Fruit fly (Drosophila melanogaster) whole organism, embryonic: ENCODE data around the gene CG12439.

ENCODE experiments used
- Asciz ChIP-seq: fragments of 200-800 bp; sonication (Bioruptor generic); optimal IDR thresholded peaks from 2 replicates; lab custom pipeline; 2017; ENCODE audit warnings: missing biosample characterization, mild to moderate bottlenecking, missing genetic modification characterization, missing genetic modification reagents
- BtbVII ChIP-seq: fragments of 200-800 bp; sonication (Bioruptor generic); optimal IDR thresholded peaks from 3 replicates; lab custom pipeline; 2017; ENCODE audit warnings: missing biosample characterization, mild to moderate bottlenecking, missing genetic modification characterization
- CG1024 ChIP-seq: fragments of 200-800 bp; sonication (Bioruptor generic); IDR thresholded peaks from 2 replicates; pipeline ENCODE4 v1.3.6; 2022; ENCODE audit warnings: missing biosample characterization, missing genetic modification characterization
- CG10979 ChIP-seq: fragments of 200-800 bp; sonication (Bioruptor generic); optimal IDR thresholded peaks from 2 replicates; lab custom pipeline; 2018; ENCODE audit warnings: missing biosample characterization, mild to moderate bottlenecking, missing genetic modification characterization, moderate library complexity
- CG1233 ChIP-seq: fragments of 200-800 bp; sonication (Bioruptor generic); optimal IDR thresholded peaks from 4 replicates; lab custom pipeline; 2018; ENCODE audit warnings: missing biosample characterization, mild to moderate bottlenecking, missing genetic modification characterization
- CG13123 ChIP-seq: fragments of 200-800 bp; sonication (Bioruptor generic); optimal IDR thresholded peaks from 2 replicates; lab custom pipeline; 2016; ENCODE audit warnings: missing biosample characterization, missing genetic modification characterization
- CG13894 ChIP-seq: fragments of 200-800 bp; sonication (Bioruptor generic); optimal IDR thresholded peaks from 3 replicates; lab custom pipeline; 2018; ENCODE audit warnings: missing biosample characterization, mild to moderate bottlenecking, missing genetic modification characterization, moderate library complexity
- CG14050 ChIP-seq: fragments of 200-800 bp; sonication (Bioruptor generic); IDR thresholded peaks from 3 replicates; pipeline ENCODE4 v1.3.6; 2022; ENCODE audit warnings: missing biosample characterization, missing genetic modification characterization
- CG15011 ChIP-seq: fragments of 200-800 bp; sonication (Bioruptor generic); optimal IDR thresholded peaks from 3 replicates; lab custom pipeline; 2018; ENCODE audit warnings: missing biosample characterization, mild to moderate bottlenecking, missing genetic modification characterization
- CG1647 ChIP-seq: fragments of 200-800 bp; sonication (Bioruptor generic); optimal IDR thresholded peaks from 3 replicates; lab custom pipeline; 2016; ENCODE audit warnings: missing biosample characterization, missing genetic modification characterization
- CG17186 ChIP-seq: fragments of 200-800 bp; sonication (Bioruptor generic); optimal IDR thresholded peaks from 3 replicates; lab custom pipeline; 2017; ENCODE audit warnings: missing biosample characterization, missing genetic modification reagents, missing genetic modification characterization
- CG3281 ChIP-seq: fragments of 200-800 bp; sonication (Bioruptor generic); optimal IDR thresholded peaks from 3 replicates; lab custom pipeline; 2017; ENCODE audit warnings: missing biosample characterization, mild to moderate bottlenecking, missing genetic modification characterization
- CG3726 ChIP-seq: fragments of 200-800 bp; sonication (Bioruptor generic); IDR thresholded peaks from 3 replicates; pipeline ENCODE4, ENCODE4 v1.3.6; 2022; ENCODE audit warnings: missing biosample characterization, missing genetic modification characterization
- CG4617 ChIP-seq: fragments of 200-800 bp; sonication (Bioruptor generic); optimal IDR thresholded peaks from 3 replicates; lab custom pipeline; 2016; ENCODE audit warnings: missing biosample characterization, missing genetic modification characterization, borderline replicate concordance
- CG4820 ChIP-seq: fragments of 200-800 bp; sonication (Bioruptor generic); optimal IDR thresholded peaks from 3 replicates; lab custom pipeline; 2016; ENCODE audit warnings: missing biosample characterization, missing genetic modification characterization
- CG5180 ChIP-seq: fragments of 200-800 bp; sonication (Bioruptor generic); optimal IDR thresholded peaks from 3 replicates; lab custom pipeline; 2017; ENCODE audit warnings: missing biosample characterization, missing genetic modification characterization, mild to moderate bottlenecking, moderate library complexity, missing genetic modification reagents
- CG5245 ChIP-seq: fragments of 200-800 bp; sonication (Bioruptor generic); optimal IDR thresholded peaks from 3 replicates; lab custom pipeline; 2016; ENCODE audit warnings: missing biosample characterization, missing genetic modification characterization
- CG6854 ChIP-seq: fragments of 200-800 bp; sonication (Bioruptor generic); optimal IDR thresholded peaks from 3 replicates; lab custom pipeline; 2017; ENCODE audit warnings: missing biosample characterization, mild to moderate bottlenecking, missing genetic modification characterization
- CG9215 ChIP-seq: fragments of 200-800 bp; sonication (Bioruptor generic); IDR thresholded peaks from 2 replicates; pipeline ENCODE4 v1.3.6; 2022; ENCODE audit warnings: missing biosample characterization, missing genetic modification characterization
- CG9727 ChIP-seq: fragments of 200-800 bp; sonication (Bioruptor generic); optimal IDR thresholded peaks from 3 replicates; lab custom pipeline; 2017; ENCODE audit warnings: missing biosample characterization, mild to moderate bottlenecking, missing genetic modification characterization
- CHES-1-like ChIP-seq: fragments of 200-800 bp; sonication (Bioruptor generic); optimal IDR thresholded peaks from 2 replicates; lab custom pipeline; 2016; ENCODE audit warnings: missing biosample characterization, missing genetic modification characterization
- CrebB ChIP-seq: fragments of 200-800 bp; sonication (Bioruptor generic); optimal IDR thresholded peaks from 3 replicates; lab custom pipeline; 2018; ENCODE audit warnings: missing biosample characterization, mild to moderate bottlenecking, missing genetic modification characterization
- D19B ChIP-seq: fragments of 200-800 bp; sonication (Bioruptor generic); optimal IDR thresholded peaks from 2 replicates; lab custom pipeline; 2017; ENCODE audit warnings: missing biosample characterization, mild to moderate bottlenecking, missing genetic modification characterization
- Dip3 ChIP-seq: fragments of 200-800 bp; sonication (Bioruptor generic); optimal IDR thresholded peaks from 3 replicates; lab custom pipeline; 2016; ENCODE audit warnings: missing biosample characterization, missing genetic modification characterization
- GATAe ChIP-seq: fragments of 200-800 bp; sonication (Bioruptor generic); conservative IDR thresholded peaks from 2 replicates; pipeline ENCODE4 v1.3.6; 2022; ENCODE audit warnings: missing biosample characterization, missing genetic modification characterization
- Hr39 ChIP-seq: fragments of >200 bp; optimal IDR thresholded peaks from 2 replicates; lab custom pipeline; 2017
- Mad ChIP-seq: fragments of 200-800 bp; sonication (Bioruptor generic); optimal IDR thresholded peaks from 2 replicates; lab custom pipeline; 2016; ENCODE audit warnings: missing biosample characterization, missing genetic modification characterization
- Max ChIP-seq: fragments of 200-800 bp; sonication (Bioruptor generic); optimal IDR thresholded peaks from 2 replicates; lab custom pipeline; 2016; ENCODE audit warnings: missing biosample characterization, mild to moderate bottlenecking, missing genetic modification characterization
- NK7.1 ChIP-seq: fragments of 200-800 bp; sonication (Bioruptor generic); optimal IDR thresholded peaks from 3 replicates; lab custom pipeline; 2016; ENCODE audit warnings: missing biosample characterization, missing genetic modification characterization
- Nf-YB ChIP-seq: fragments of 200-800 bp; sonication (Bioruptor generic); optimal IDR thresholded peaks from 3 replicates; lab custom pipeline; 2019; ENCODE audit warnings: missing biosample characterization, mild to moderate bottlenecking, missing genetic modification characterization, moderate library complexity
- Pdp1 ChIP-seq, 2 experiments: fragments of 200-800 bp; sonication (Bioruptor generic); optimal IDR thresholded peaks; 3 replicates each; lab custom pipeline; 2016; ENCODE audit warnings: missing biosample characterization in 2 of 2, missing genetic modification characterization in 2 of 2, mild to moderate bottlenecking in 1 of 2, moderate library complexity in 1 of 2
- aop ChIP-seq: fragments of 200-800 bp; sonication (Bioruptor generic); IDR thresholded peaks from 2 replicates; pipeline ENCODE4 v1.3.6; 2022; ENCODE audit warnings: missing biosample characterization, missing genetic modification characterization
- ash1 ChIP-seq: fragments of 200-800 bp; sonication (Bioruptor generic); optimal IDR thresholded peaks from 2 replicates; lab custom pipeline; 2018; ENCODE audit warnings: missing biosample characterization, mild to moderate bottlenecking, missing genetic modification characterization
- bab2 ChIP-seq: fragments of 200-800 bp; sonication (Bioruptor generic); optimal IDR thresholded peaks from 2 replicates; lab custom pipeline; 2016; ENCODE audit warnings: missing biosample characterization, missing genetic modification characterization
- bcd ChIP-seq: fragments of 200-800 bp; sonication (Bioruptor generic); optimal IDR thresholded peaks from 2 replicates; lab custom pipeline; 2017; ENCODE audit warnings: missing biosample characterization, mild to moderate bottlenecking, missing genetic modification characterization
- bowl ChIP-seq: fragments of 200-800 bp; sonication (Bioruptor generic); IDR thresholded peaks from 2 replicates; pipeline ENCODE4 v1.3.6; 2022; ENCODE audit warnings: missing biosample characterization, missing genetic modification characterization
- croc ChIP-seq: fragments of 200-800 bp; sonication (Bioruptor generic); conservative IDR thresholded peaks from 3 replicates; pipeline ENCODE4 v1.3.6; 2022; ENCODE audit warnings: missing biosample characterization, missing genetic modification characterization
- eve ChIP-seq, 2 experiments: fragments of >200 bp; optimal IDR thresholded peaks; 2 replicates each; lab custom pipeline; 2017; ENCODE audit warnings: missing biosample characterization in 2 of 2, missing genetic modification characterization in 2 of 2
- gcm ChIP-seq: fragments of 200-800 bp; sonication (Bioruptor generic); optimal IDR thresholded peaks from 2 replicates; lab custom pipeline; 2019; ENCODE audit warnings: missing biosample characterization, mild to moderate bottlenecking, missing genetic modification characterization, moderate library complexity
- jing ChIP-seq: fragments of 200-800 bp; sonication (Bioruptor generic); optimal IDR thresholded peaks from 2 replicates; lab custom pipeline; 2018; ENCODE audit warnings: missing biosample characterization, mild to moderate bottlenecking, missing genetic modification characterization
- lola ChIP-seq, 3 experiments: fragments of >200 bp in 2 of 3; fragments of 200-800 bp in 1 of 3; sonication (Bioruptor generic) in 1 of 3; optimal IDR thresholded peaks; 2 replicates each; lab custom pipeline; 2017 to 2019; ENCODE audit warnings: missing biosample characterization in 3 of 3, missing genetic modification characterization in 3 of 3, mild to moderate bottlenecking in 1 of 3, moderate library complexity in 1 of 3
- maf-S ChIP-seq: fragments of 200-800 bp; sonication (Bioruptor generic); optimal IDR thresholded peaks from 2 replicates; lab custom pipeline; 2016; ENCODE audit warnings: missing biosample characterization, missing genetic modification characterization
- salm ChIP-seq: fragments of 200-800 bp; sonication (Bioruptor generic); optimal IDR thresholded peaks from 2 replicates; lab custom pipeline; 2018; ENCODE audit warnings: missing biosample characterization, mild to moderate bottlenecking, missing genetic modification characterization
- sc ChIP-seq, 3 experiments: fragments of >200 bp in 2 of 3; fragments of 200-800 bp in 1 of 3; sonication (Bioruptor generic) in 1 of 3; optimal IDR thresholded peaks; 2 replicates in 2 of 3; 3 replicates in 1 of 3; lab custom pipeline; 2017; ENCODE audit warnings: mild to moderate bottlenecking in 1 of 3, missing biosample characterization in 1 of 3, missing genetic modification characterization in 1 of 3, missing genetic modification reagents in 1 of 3
- scrt ChIP-seq: fragments of 200-800 bp; sonication (Bioruptor generic); optimal IDR thresholded peaks from 2 replicates; lab custom pipeline; 2018; ENCODE audit warnings: missing biosample characterization, mild to moderate bottlenecking, missing genetic modification characterization, moderate library complexity
- sim ChIP-seq: fragments of 200-800 bp; sonication (Bioruptor generic); IDR thresholded peaks from 2 replicates; pipeline ENCODE4 v1.3.6; 2022; ENCODE audit warnings: missing biosample characterization, missing genetic modification characterization
- sqz ChIP-seq: fragments of 200-800 bp; sonication (Bioruptor generic); optimal IDR thresholded peaks from 3 replicates; lab custom pipeline; 2018; ENCODE audit warnings: missing biosample characterization, mild to moderate bottlenecking, missing genetic modification characterization
- tgo ChIP-seq: fragments of 200-800 bp; sonication (Bioruptor generic); IDR thresholded peaks from 3 replicates; pipeline ENCODE4 v1.3.6; 2022; ENCODE audit warnings: missing biosample characterization, missing genetic modification characterization
- tio ChIP-seq: fragments of 200-800 bp; sonication (Bioruptor generic); optimal IDR thresholded peaks from 2 replicates; lab custom pipeline; 2017; ENCODE audit warnings: missing biosample characterization, missing genetic modification characterization, inconsistent platforms

Gene CG12439

DNA sequence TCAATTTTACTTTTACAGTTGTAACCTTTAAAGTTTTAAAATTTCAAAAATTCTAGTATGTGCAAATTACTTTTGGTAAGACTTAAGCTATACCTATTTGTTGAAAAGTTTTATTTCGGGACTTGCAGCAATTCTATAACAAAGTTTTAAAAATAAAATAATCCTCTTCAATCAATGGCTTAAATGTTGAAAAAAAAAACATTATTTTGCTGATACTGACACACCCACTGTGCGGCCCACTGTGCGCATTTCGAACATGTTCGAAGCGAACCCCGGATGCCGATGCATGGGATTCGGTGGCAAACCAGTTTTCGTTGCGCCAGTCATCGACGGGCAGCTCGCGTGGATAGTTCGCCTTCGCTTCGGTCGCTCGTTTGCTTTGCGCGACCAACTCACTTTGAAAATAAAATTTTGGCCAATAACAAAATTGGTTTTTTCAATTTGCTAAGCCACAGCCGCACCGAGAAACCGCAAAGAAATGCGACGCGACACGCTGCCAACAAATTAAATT lies 48.6 kb downstream of the CG12439 start, which contains the start of gene CG32982 (continued):
- peak; percentile 72 for TF ChIP-seq CG4617
- peak; percentile 92 for TF ChIP-seq tio
- TF ChIP-seq CG3726: peak; percentile 83
- TF ChIP-seq CG17186 (GFP tag; lab: Kevin White, UChicago): peak; percentile 62
- peak; percentile 72 for TF ChIP-seq CG14050
- TF ChIP-seq lola (GFP tag; optimal IDR thresholded peaks at IDR 0.05; lab: Kevin White, UChicago): peak in 1 of 3 experiments; percentile 74
- TF ChIP-seq CG13123 (GFP tag; lab: Kevin White, UChicago): peak; percentile 65
- peak; percentile 15 for TF ChIP-seq ash1
- TF ChIP-seq Dip3 (GFP tag; lab: Kevin White, UChicago): peak; percentile 93
- no peak for TF ChIP-seq Hr39 (lab: Kevin White, UChicago)
- TF ChIP-seq maf-S (GFP tag; lab: Kevin White, UChicago): peak; percentile 57
- TF ChIP-seq bcd: peak; percentile 95
- peak; percentile 94 for TF ChIP-seq CG3281 (GFP tag; lab: Kevin White, UChicago)
- peak; percentile 91 for TF ChIP-seq CG9215
- peak; percentile 88 for TF ChIP-seq CHES-1-like (GFP tag; lab: Kevin White, UChicago)
- TF ChIP-seq Pdp1 (GFP tag; optimal IDR thresholded peaks at IDR 0.05; lab: Kevin White, UChicago): peak; percentile 81 to 85
- TF ChIP-seq sc (optimal IDR thresholded peaks at IDR 0.05; lab: Kevin White, UChicago): no peak
- peak; percentile 88 for TF ChIP-seq sc (GFP tag; optimal IDR thresholded peaks at IDR 0.05; lab: Kevin White, UChicago)
- TF ChIP-seq salm: peak; percentile 67
- peak; percentile 82 for TF ChIP-seq D19B
- TF ChIP-seq tgo (GFP tag; lab: Robert Waterston, UW): peak; percentile 90
- no peak for TF ChIP-seq jing (GFP tag; lab: Kevin White, UChicago)
- peak; percentile 75 for TF ChIP-seq gcm (GFP tag; lab: Kevin White, UChicago)
- TF ChIP-seq bowl (GFP tag; lab: Robert Waterston, UW): no peak; the same call in 1 of the 2 replicates
- peak; percentile 74 for TF ChIP-seq CG5245 (GFP tag; lab: Kevin White, UChicago)
- peak; percentile 100 for TF ChIP-seq CG5180 (GFP tag; lab: Kevin White, UChicago)
- peak; percentile 86 for TF ChIP-seq CG15011 (GFP tag; lab: Kevin White, UChicago)
- TF ChIP-seq CG13894 (tag; lab: Kevin White, UChicago): peak; percentile 79
- TF ChIP-seq CG10979: peak; percentile 94
- TF ChIP-seq CG9727 (GFP tag; lab: Kevin White, UChicago): peak; percentile 95
- TF ChIP-seq CrebB (tag; lab: Kevin White, UChicago): peak; percentile 17
- TF ChIP-seq Asciz (GFP tag; lab: Kevin White, UChicago): peak; percentile 86
- peak; percentile 87 for TF ChIP-seq NK7.1 (GFP tag; lab: Kevin White, UChicago)
- peak; percentile 84 for TF ChIP-seq CG6854 (GFP tag; lab: Kevin White, UChicago)
- peak; percentile 83 for TF ChIP-seq sim
- TF ChIP-seq CG1024 (GFP tag; lab: Robert Waterston, UW): peak; percentile 43; the same call in 1 of the 2 replicates
- peak; percentile 90 for TF ChIP-seq CG1233
- peak; percentile 87 for TF ChIP-seq Max (GFP tag; lab: Kevin White, UChicago)
- TF ChIP-seq CG4820 (GFP tag; lab: Kevin White, UChicago): peak; percentile 90
- peak; percentile 86 for TF ChIP-seq croc (GFP tag; lab: Robert Waterston, UW)
- TF ChIP-seq sqz (GFP tag; lab: Kevin White, UChicago): peak; percentile 68
- peak; percentile 75 for TF ChIP-seq scrt (GFP tag; lab: Kevin White, UChicago)
- TF ChIP-seq BtbVII (GFP tag; lab: Kevin White, UChicago): peak; percentile 91
- TF ChIP-seq bab2 (GFP tag; lab: Kevin White, UChicago): peak; percentile 84
- no peak for TF ChIP-seq aop (GFP tag; lab: Robert Waterston, UW)
- TF ChIP-seq CG1647 (GFP tag; lab: Kevin White, UChicago): peak; percentile 80
- peak; percentile 72 for TF ChIP-seq Nf-YB (GFP tag; lab: Kevin White, UChicago)
- no peak; the same call in none of the 2 replicates for TF ChIP-seq GATAe
- peak; percentile 88 for TF ChIP-seq Mad
- peak in 1 of 2 experiments; percentile 90 for TF ChIP-seq eve (GFP tag; optimal IDR thresholded peaks at IDR 0.05; lab: Kevin White, UChicago)
